Worm (Caenorhabditis elegans) whole organism, L2 larva: Measurements from ENCODE around the gene fbxa-104.
A peak's percentile ranks its signal among the peaks of the same experiment; 100 is the strongest.

Source experiments
- F13H6.1 ChIP-seq: sonication (generic microtip); optimal IDR thresholded peaks from 2 replicates; lab custom pipeline; 2016; ENCODE audit warnings: missing genetic modification characterization, missing compliant biosample characterization
- R02D3.7 ChIP-seq: fragments of 150-350 bp; optimal IDR thresholded peaks from 2 replicates; lab custom pipeline; 2014; ENCODE audit warnings: missing biosample characterization, missing genetic modification characterization
- ZK546.5 ChIP-seq: sonication (generic microtip); optimal IDR thresholded peaks from 2 replicates; lab custom pipeline; 2017; ENCODE audit warnings: missing biosample characterization, missing genetic modification characterization
- alr-1 ChIP-seq: fragments of 150-350 bp; optimal IDR thresholded peaks from 2 replicates; lab custom pipeline; 2014; ENCODE audit warnings: missing biosample characterization, missing genetic modification characterization
- aly-2 ChIP-seq: fragments of 150-350 bp; optimal IDR thresholded peaks from 2 replicates; lab custom pipeline; 2014; ENCODE audit warnings: missing biosample characterization, missing genetic modification characterization
- ama-1 ChIP-seq: fragments of 150-350 bp; optimal IDR thresholded peaks from 2 replicates; lab custom pipeline; 2018; ENCODE audit warnings: inconsistent platforms
- ceh-16 ChIP-seq: fragments of 150-350 bp; optimal IDR thresholded peaks from 2 replicates; lab custom pipeline; 2014; ENCODE audit warnings: missing biosample characterization, missing genetic modification characterization
- crh-2 ChIP-seq: sonication (generic microtip); optimal IDR thresholded peaks from 2 replicates; lab custom pipeline; 2017; ENCODE audit warnings: missing biosample characterization, missing genetic modification characterization
- elt-1 ChIP-seq: fragments of 150-350 bp; optimal IDR thresholded peaks from 2 replicates; lab custom pipeline; 2014; ENCODE audit warnings: missing biosample characterization, missing genetic modification characterization
- elt-3 ChIP-seq: sonication (generic microtip); optimal IDR thresholded peaks from 2 replicates; lab custom pipeline; 2017; ENCODE audit warnings: missing biosample characterization, missing genetic modification characterization
- fos-1 ChIP-seq: fragments of 150-350 bp; optimal IDR thresholded peaks from 2 replicates; lab custom pipeline; 2014; ENCODE audit warnings: missing biosample characterization, missing genetic modification characterization
- lin-39 ChIP-seq: fragments of 150-350 bp; optimal IDR thresholded peaks from 2 replicates; lab custom pipeline; 2014; ENCODE audit warnings: missing biosample characterization, missing genetic modification reagents, missing genetic modification characterization
- mab-5 ChIP-seq: fragments of 150-350 bp; optimal IDR thresholded peaks from 2 replicates; lab custom pipeline; 2014; ENCODE audit warnings: missing biosample characterization, missing genetic modification characterization
- mbf-1 ChIP-seq: sonication (generic microtip); optimal IDR thresholded peaks from 2 replicates; lab custom pipeline; 2017; ENCODE audit warnings: missing biosample characterization, missing genetic modification characterization
- mdl-1 ChIP-seq, 2 experiments: fragments of 150-350 bp in 1 of 2; sonication (generic microtip) in 1 of 2; optimal IDR thresholded peaks; 2 replicates each; lab custom pipeline; 2017; ENCODE audit warnings: missing biosample characterization in 2 of 2, missing genetic modification characterization in 2 of 2
- nhr-11 ChIP-seq: fragments of 150-350 bp; optimal IDR thresholded peaks from 2 replicates; lab custom pipeline; 2014; ENCODE audit warnings: missing biosample characterization, missing genetic modification characterization
- nhr-12 ChIP-seq: fragments of 150-350 bp; optimal IDR thresholded peaks from 2 replicates; lab custom pipeline; 2014; ENCODE audit warnings: missing biosample characterization, missing genetic modification characterization
- nhr-129 ChIP-seq: fragments of 150-350 bp; optimal IDR thresholded peaks from 2 replicates; lab custom pipeline; 2014; ENCODE audit warnings: missing biosample characterization, missing genetic modification characterization
- nhr-21 ChIP-seq: fragments of 150-350 bp; optimal IDR thresholded peaks from 2 replicates; lab custom pipeline; 2014; ENCODE audit warnings: missing biosample characterization, missing genetic modification characterization
- nhr-23 ChIP-seq: fragments of 150-350 bp; optimal IDR thresholded peaks from 2 replicates; lab custom pipeline; 2014; ENCODE audit warnings: missing biosample characterization, missing genetic modification reagents, missing genetic modification characterization
- nhr-6 ChIP-seq: fragments of 150-350 bp; optimal IDR thresholded peaks from 2 replicates; lab custom pipeline; 2014; ENCODE audit warnings: missing biosample characterization, missing genetic modification characterization
- nhr-77 ChIP-seq: fragments of 150-350 bp; optimal IDR thresholded peaks from 2 replicates; lab custom pipeline; 2014; ENCODE audit warnings: missing biosample characterization, missing genetic modification characterization
- peb-1 ChIP-seq: fragments of 150-350 bp; optimal IDR thresholded peaks from 2 replicates; lab custom pipeline; 2014; ENCODE audit warnings: missing biosample characterization, missing genetic modification characterization
- sem-4 ChIP-seq: fragments of 150-350 bp; optimal IDR thresholded peaks from 2 replicates; lab custom pipeline; 2014; ENCODE audit warnings: missing biosample characterization, missing genetic modification reagents, missing genetic modification characterization
- skn-1 ChIP-seq: sonication (generic microtip); optimal IDR thresholded peaks from 2 replicates; lab custom pipeline; 2017; ENCODE audit warnings: missing biosample characterization, missing genetic modification characterization
- sma-9 ChIP-seq, 2 experiments: fragments of 150-350 bp in 1 of 2; sonication (generic microtip) in 1 of 2; optimal IDR thresholded peaks; 2 replicates each; lab custom pipeline; 2014 to 2016; ENCODE audit warnings: missing genetic modification characterization in 2 of 2, mild to moderate bottlenecking in 1 of 2, missing biosample characterization in 1 of 2, missing compliant biosample characterization in 1 of 2, missing genetic modification reagents in 1 of 2, moderate library complexity in 1 of 2
- snpc-4 ChIP-seq: fragments of 150-350 bp; optimal IDR thresholded peaks from 2 replicates; lab custom pipeline; 2014; ENCODE audit warnings: missing biosample characterization, missing genetic modification characterization
- unc-55 ChIP-seq: fragments of 150-350 bp; sonication (generic microtip); optimal IDR thresholded peaks from 3 replicates; lab custom pipeline; 2014; ENCODE audit warnings: missing biosample characterization, missing genetic modification reagents, missing genetic modification characterization
- unc-62 ChIP-seq: fragments of 150-350 bp; optimal IDR thresholded peaks from 2 replicates; lab custom pipeline; 2014; ENCODE audit warnings: missing biosample characterization, missing genetic modification reagents, missing genetic modification characterization
- zag-1 ChIP-seq: fragments of 150-350 bp; optimal IDR thresholded peaks from 2 replicates; lab custom pipeline; 2014; ENCODE audit warnings: missing biosample characterization, missing genetic modification characterization
- ztf-1 ChIP-seq: fragments of 200-800 bp; sonication (Bioruptor generic); conservative IDR thresholded peaks from 2 replicates; pipeline ENCODE4 v1.3.6; 2022; ENCODE audit warnings: missing genetic modification characterization, missing compliant biosample characterization
- ztf-11 ChIP-seq: sonication (generic microtip); optimal IDR thresholded peaks from 2 replicates; lab custom pipeline; 2017; ENCODE audit warnings: missing biosample characterization, missing genetic modification characterization
- ztf-4 ChIP-seq: fragments of 150-350 bp; optimal IDR thresholded peaks from 2 replicates; lab custom pipeline; 2014; ENCODE audit warnings: missing biosample characterization, missing genetic modification characterization

fbxa-104 gene

ce11 chrV:15425368-15426091, 2.0 kb upstream of the fbxa-104 start, which contains the start of gene Y36E3A.2:
Y36E3A.2 (plus strand) TSS chrV:15426041.
- TF ChIP-seq mbf-1 (tag; lab: Kevin White, UChicago) (no peak), fos-1 (tag; lab: Kevin White, UChicago) (peak; percentile 48)

- TF ChIP-seq R02D3.7 = no peak
Measured at ce11 chrV:15417822-15418221, 5.7 kb downstream of the fbxa-104 start, which contains the start of gene T06E6.10. T06E6.10 (plus strand) TSS chrV:15418122.

- TF ChIP-seq alr-1 (no peak), R02D3.7 (no peak), ztf-1 (GFP tag; lab: Robert Waterston, UW) (no peak), ceh-16 (tag; lab: Kevin White, UChicago) (no peak), snpc-4 (no peak), ztf-4 (no peak)
- TF ChIP-seq, all 48 proteins: peak for 0
Measured at ce11 chrV:15415951-15416350, 7.5 kb downstream of the fbxa-104 start, which contains the start of gene srh-265. srh-265 (plus strand) TSS chrV:15416251.

- TF ChIP-seq F13H6.1 (tag; lab: Kevin White, UChicago) (no peak), ZK546.5 (no peak), unc-55 (no peak), nhr-77 (tag; lab: Kevin White, UChicago) (no peak), ceh-16 (tag; lab: Kevin White, UChicago) (no peak)
- TF ChIP-seq, all 48 proteins: peak for 0
Measured at ce11 chrV:15413847-15414246, 9.6 kb downstream of the fbxa-104 start, which contains the start of gene srh-264. srh-264 (plus strand) TSS chrV:15414147.

- no peak for TF ChIP-seq ZK546.5
- no peak for TF ChIP-seq zag-1 (tag; lab: Kevin White, UChicago)
- no peak for TF ChIP-seq aly-2 (tag; lab: Kevin White, UChicago)
- TF ChIP-seq nhr-6 (tag; lab: Kevin White, UChicago) = no peak
- no peak for TF ChIP-seq R02D3.7
- TF ChIP-seq ztf-4 = no peak
- TF ChIP-seq nhr-129 (tag; lab: Kevin White, UChicago) = no peak
- TF ChIP-seq fos-1 (tag; lab: Kevin White, UChicago) = no peak
- no peak for TF ChIP-seq skn-1 (tag; lab: Kevin White, UChicago)
- TF ChIP-seq sma-9 (GFP tag; optimal IDR thresholded peaks at IDR 0.05; lab: Kevin White, UChicago) = no peak
- TF ChIP-seq sma-9 (tag; optimal IDR thresholded peaks at IDR 0.05; lab: Kevin White, UChicago) = no peak
- TF ChIP-seq ama-1 (lab: Kevin White, UChicago) = no peak
- TF ChIP-seq elt-1 = no peak
- no peak for TF ChIP-seq nhr-11 (tag; lab: Kevin White, UChicago)
- no peak for TF ChIP-seq ztf-11 (tag; lab: Kevin White, UChicago)
- no peak for TF ChIP-seq peb-1 (tag; lab: Kevin White, UChicago)
- no peak for TF ChIP-seq mab-5 (tag; lab: Kevin White, UChicago)
- TF ChIP-seq, all 48 proteins: peak for 0
Measured at ce11 chrV:15412625-15413024, 10.9 kb downstream of the fbxa-104 start, which contains the start of gene srbc-63. srbc-63 (minus strand) TSS chrV:15412725.

- no peak for TF ChIP-seq ztf-4
- no peak for TF ChIP-seq lin-39 (tag; lab: Kevin White, UChicago)
- no peak for TF ChIP-seq nhr-21 (tag; lab: Kevin White, UChicago)
- TF ChIP-seq mdl-1 (tag; optimal IDR thresholded peaks at IDR 0.05; lab: Kevin White, UChicago) = no peak
- no peak for TF ChIP-seq zag-1 (tag; lab: Kevin White, UChicago)
- TF ChIP-seq unc-62 (GFP tag; lab: Kevin White, UChicago) = no peak
- TF ChIP-seq alr-1 = no peak
- no peak for TF ChIP-seq elt-3 (tag; lab: Kevin White, UChicago)
- no peak for TF ChIP-seq sem-4 (tag; lab: Kevin White, UChicago)
- no peak for TF ChIP-seq ZK546.5
- TF ChIP-seq aly-2 (tag; lab: Kevin White, UChicago) = no peak
- TF ChIP-seq ama-1 (lab: Kevin White, UChicago) = no peak
- TF ChIP-seq crh-2 (tag; lab: Kevin White, UChicago) = no peak
- no peak for TF ChIP-seq nhr-77 (tag; lab: Kevin White, UChicago)
- no peak for TF ChIP-seq mbf-1 (tag; lab: Kevin White, UChicago)
- TF ChIP-seq peb-1 (tag; lab: Kevin White, UChicago) = no peak
- no peak for TF ChIP-seq nhr-12 (tag; lab: Kevin White, UChicago)
- no peak for TF ChIP-seq nhr-23
Measured at ce11 chrV:15406928-15407327, 16.6 kb downstream of the fbxa-104 start, which contains the start of gene srh-257. srh-257 (plus strand) TSS chrV:15407228.
